Worm (Caenorhabditis elegans) whole organism, L3 larva: Measurements from ENCODE around the gene twf-2.

Source experiments
- R02D3.7 ChIP-seq: fragments of 150-350 bp; optimal IDR thresholded peaks from 2 replicates; lab custom pipeline; 2014; ENCODE audit warnings: missing biosample characterization, missing genetic modification characterization
- aly-2 ChIP-seq: fragments of 150-350 bp; optimal IDR thresholded peaks from 2 replicates; lab custom pipeline; 2014; ENCODE audit warnings: missing biosample characterization, missing genetic modification characterization
- ama-1 ChIP-seq: fragments of 150-350 bp; optimal IDR thresholded peaks from 2 replicates; lab custom pipeline; 2018
- ceh-16 ChIP-seq: sonication (generic microtip); optimal IDR thresholded peaks from 2 replicates; lab custom pipeline; 2017; ENCODE audit warnings: missing biosample characterization, missing genetic modification characterization
- ceh-82 ChIP-seq: fragments of 150-350 bp; optimal IDR thresholded peaks from 2 replicates; lab custom pipeline; 2014; ENCODE audit warnings: missing biosample characterization, missing genetic modification characterization
- ceh-9 ChIP-seq: sonication (generic microtip); optimal IDR thresholded peaks from 2 replicates; lab custom pipeline; 2018; ENCODE audit warnings: missing biosample characterization, missing genetic modification characterization
- daf-12 ChIP-seq: fragments of 150-350 bp; optimal IDR thresholded peaks from 2 replicates; lab custom pipeline; 2014; ENCODE audit warnings: missing biosample characterization, missing genetic modification reagents, missing genetic modification characterization
- egl-5 ChIP-seq: fragments of 150-350 bp; optimal IDR thresholded peaks from 2 replicates; lab custom pipeline; 2017; ENCODE audit warnings: missing biosample characterization, missing genetic modification reagents, missing genetic modification characterization, inconsistent platforms
- elt-1 ChIP-seq: fragments of 150-350 bp; optimal IDR thresholded peaks from 2 replicates; lab custom pipeline; 2014; ENCODE audit warnings: missing biosample characterization, missing genetic modification characterization
- elt-2 ChIP-seq: sonication (generic microtip); optimal IDR thresholded peaks from 2 replicates; lab custom pipeline; 2016; ENCODE audit warnings: missing genetic modification reagents, mild to moderate bottlenecking, missing genetic modification characterization, missing compliant biosample characterization
- elt-3 ChIP-seq, 3 experiments: fragments of 150-350 bp in 1 of 3; sonication (generic microtip) in 2 of 3; optimal IDR thresholded peaks; 2 replicates in 2 of 3; 4 replicates in 1 of 3; lab custom pipeline; 2014 to 2017; ENCODE audit warnings: missing biosample characterization in 3 of 3, missing genetic modification characterization in 3 of 3
- eor-1 ChIP-seq, 2 experiments: fragments of 150-350 bp; optimal IDR thresholded peaks; 2 replicates each; lab custom pipeline; 2014 to 2018; ENCODE audit warnings: missing biosample characterization in 2 of 2, missing genetic modification characterization in 2 of 2
- fkh-10 ChIP-seq: sonication (generic microtip); optimal IDR thresholded peaks from 2 replicates; lab custom pipeline; 2017; ENCODE audit warnings: missing biosample characterization, missing genetic modification reagents, missing genetic modification characterization
- fkh-2 ChIP-seq: fragments of 150-350 bp; optimal IDR thresholded peaks from 2 replicates; lab custom pipeline; 2014; ENCODE audit warnings: missing biosample characterization, missing genetic modification reagents, missing genetic modification characterization
- lin-15B ChIP-seq: fragments of 150-350 bp; optimal IDR thresholded peaks from 2 replicates; lab custom pipeline; 2014; ENCODE audit warnings: missing biosample characterization, missing genetic modification characterization
- mdl-1 ChIP-seq: fragments of 150-350 bp; optimal IDR thresholded peaks from 2 replicates; lab custom pipeline; 2014; ENCODE audit warnings: missing biosample characterization, missing genetic modification characterization
- mml-1 ChIP-seq: fragments of 150-350 bp; sonication (generic microtip); optimal IDR thresholded peaks from 3 replicates; lab custom pipeline; 2014; ENCODE audit warnings: missing biosample characterization, missing genetic modification characterization
- nfya-1 ChIP-seq: sonication (generic microtip); optimal IDR thresholded peaks from 2 replicates; lab custom pipeline; 2017; ENCODE audit warnings: missing genetic modification characterization, mild to moderate bottlenecking, missing compliant biosample characterization, antibody characterized with exemption, moderate library complexity; ENCODE audit not compliant: insufficient read depth
- nhr-11 ChIP-seq: fragments of 150-350 bp; optimal IDR thresholded peaks from 2 replicates; lab custom pipeline; 2014; ENCODE audit warnings: missing biosample characterization, missing genetic modification characterization
- nhr-12 ChIP-seq: fragments of 150-350 bp; optimal IDR thresholded peaks from 2 replicates; lab custom pipeline; 2014; ENCODE audit warnings: missing biosample characterization, missing genetic modification characterization
- nhr-23 ChIP-seq: fragments of 150-350 bp; optimal IDR thresholded peaks from 2 replicates; lab custom pipeline; 2014; ENCODE audit warnings: missing biosample characterization, missing genetic modification reagents, missing genetic modification characterization
- nhr-237 ChIP-seq: fragments of 150-350 bp; optimal IDR thresholded peaks from 2 replicates; lab custom pipeline; 2014; ENCODE audit warnings: missing biosample characterization, missing genetic modification characterization
- nhr-25 ChIP-seq: sonication (generic microtip); optimal IDR thresholded peaks from 2 replicates; lab custom pipeline; 2017; ENCODE audit warnings: missing biosample characterization, missing genetic modification characterization
- nhr-28 ChIP-seq: fragments of 150-350 bp; optimal IDR thresholded peaks from 2 replicates; lab custom pipeline; 2014; ENCODE audit warnings: missing biosample characterization, missing genetic modification characterization
- nhr-43 ChIP-seq: sonication (generic microtip); optimal IDR thresholded peaks from 2 replicates; lab custom pipeline; 2016; ENCODE audit warnings: mild to moderate bottlenecking, missing genetic modification characterization, missing compliant biosample characterization; ENCODE audit not compliant: poor library complexity, severe bottlenecking
- nhr-67 ChIP-seq: fragments of 150-350 bp; optimal IDR thresholded peaks from 2 replicates; lab custom pipeline; 2014; ENCODE audit warnings: missing biosample characterization, missing genetic modification characterization
- nhr-76 ChIP-seq: fragments of 150-350 bp; sonication (generic microtip); optimal IDR thresholded peaks from 5 replicates; lab custom pipeline; 2014; ENCODE audit warnings: missing biosample characterization, missing genetic modification characterization
- pha-4 ChIP-seq: fragments of 150-350 bp; optimal IDR thresholded peaks from 2 replicates; lab custom pipeline; 2014; ENCODE audit warnings: missing biosample characterization, missing genetic modification reagents, missing genetic modification characterization
- pqm-1 ChIP-seq: fragments of 150-350 bp; optimal IDR thresholded peaks from 2 replicates; lab custom pipeline; 2017; ENCODE audit warnings: missing biosample characterization, missing genetic modification characterization, inconsistent platforms
- sea-2 ChIP-seq: fragments of 150-350 bp; sonication (generic microtip); optimal IDR thresholded peaks from 4 replicates; lab custom pipeline; 2014; ENCODE audit warnings: missing biosample characterization, missing genetic modification reagents, missing genetic modification characterization
- skn-1 ChIP-seq: fragments of 150-350 bp; optimal IDR thresholded peaks from 2 replicates; lab custom pipeline; 2014; ENCODE audit warnings: missing biosample characterization, missing genetic modification characterization
- snpc-4 ChIP-seq: fragments of 150-350 bp; optimal IDR thresholded peaks from 2 replicates; lab custom pipeline; 2014; ENCODE audit warnings: missing biosample characterization, missing genetic modification characterization
- tbx-2 ChIP-seq: sonication (generic microtip); optimal IDR thresholded peaks from 2 replicates; lab custom pipeline; 2016; ENCODE audit warnings: mild to moderate bottlenecking, missing genetic modification characterization, missing compliant biosample characterization
- unc-39 ChIP-seq: sonication (generic microtip); optimal IDR thresholded peaks from 4 replicates; lab custom pipeline; 2017; ENCODE audit warnings: missing biosample characterization, missing genetic modification characterization
- unc-62 ChIP-seq: fragments of 150-350 bp; sonication (generic microtip); optimal IDR thresholded peaks from 4 replicates; lab custom pipeline; 2014; ENCODE audit warnings: missing biosample characterization, missing genetic modification reagents, missing genetic modification characterization
- zag-1 ChIP-seq: fragments of 150-350 bp; optimal IDR thresholded peaks from 2 replicates; lab custom pipeline; 2014; ENCODE audit warnings: missing biosample characterization, missing genetic modification characterization
- ztf-11 ChIP-seq: fragments of 150-350 bp; optimal IDR thresholded peaks from 2 replicates; lab custom pipeline; 2014; ENCODE audit warnings: missing biosample characterization, missing genetic modification characterization
- ztf-4 ChIP-seq: fragments of 150-350 bp; optimal IDR thresholded peaks from 2 replicates; lab custom pipeline; 2014; ENCODE audit warnings: missing biosample characterization, missing genetic modification characterization

twf-2 gene

ce11 chrX:16456659-16457058 lies 10.7 kb downstream of the twf-2 start, which contains the start of gene nas-39:
TSS of gene nas-39 (plus strand) at chrX:16456927.
- no peak for TF ChIP-seq daf-12 (tag; lab: Kevin White, UChicago)
- no peak for TF ChIP-seq ceh-9 (tag; lab: Kevin White, UChicago)
- TF ChIP-seq elt-2 (tag; lab: Kevin White, UChicago) = peak; percentile 88
- TF ChIP-seq pqm-1 (tag; lab: Kevin White, UChicago) = peak; percentile 56
- TF ChIP-seq mml-1 (tag; lab: Kevin White, UChicago) = no peak
- no peak for TF ChIP-seq nhr-43 (tag; lab: Kevin White, UChicago)
- TF ChIP-seq pha-4 = peak; percentile 12
- no peak for TF ChIP-seq nhr-12 (tag; lab: Kevin White, UChicago)

ce11 chrX:16457113-16457512 lies 11.1 kb downstream of the twf-2 start:
- no peak for TF ChIP-seq sea-2 (GFP tag; lab: Kevin White, UChicago)
- no peak for TF ChIP-seq nhr-28 (tag; lab: Kevin White, UChicago)
- no peak for TF ChIP-seq ceh-9 (tag; lab: Kevin White, UChicago)
- TF ChIP-seq nfya-1 = no peak
- TF ChIP-seq aly-2 (tag; lab: Kevin White, UChicago) = no peak
- TF ChIP-seq nhr-25 (tag; lab: Kevin White, UChicago) = no peak
- TF ChIP-seq elt-2 (tag; lab: Kevin White, UChicago) = no peak
- no peak for TF ChIP-seq tbx-2 (tag; lab: Kevin White, UChicago)
- no peak for TF ChIP-seq R02D3.7 (tag; lab: Kevin White, UChicago)
- no peak for TF ChIP-seq nhr-43 (tag; lab: Kevin White, UChicago)
- no peak for TF ChIP-seq ztf-4 (tag; lab: Kevin White, UChicago)
- TF ChIP-seq ceh-82 (tag; lab: Kevin White, UChicago) = no peak
- TF ChIP-seq ztf-11 (tag; lab: Kevin White, UChicago) = no peak
- no peak for TF ChIP-seq skn-1 (tag; lab: Kevin White, UChicago)
- TF ChIP-seq nhr-237 = no peak
- TF ChIP-seq fkh-10 (GFP tag; lab: Kevin White, UChicago) = no peak
- TF ChIP-seq unc-39 (tag; lab: Kevin White, UChicago) = no peak
- TF ChIP-seq daf-12 (tag; lab: Kevin White, UChicago) = no peak
- no peak for TF ChIP-seq egl-5
- no peak for TF ChIP-seq zag-1 (tag; lab: Kevin White, UChicago)

- no peak for TF ChIP-seq skn-1 (tag; lab: Kevin White, UChicago)
- no peak for TF ChIP-seq elt-1 (tag; lab: Kevin White, UChicago)
Measured at ce11 chrX:16461319-16461718, 15.3 kb downstream of the twf-2 start.

ce11 chrX:16466157-16466556 lies 20.2 kb downstream of the twf-2 start:
- TF ChIP-seq ceh-82 (tag; lab: Kevin White, UChicago) (no peak), unc-62 (GFP tag; lab: Kevin White, UChicago) (no peak), nhr-25 (tag; lab: Kevin White, UChicago) (no peak), lin-15B (tag; lab: Kevin White, UChicago) (no peak), elt-1 (tag; lab: Kevin White, UChicago) (no peak), fkh-10 (GFP tag; lab: Kevin White, UChicago) (no peak), aly-2 (tag; lab: Kevin White, UChicago) (no peak), nhr-67 (tag; lab: Kevin White, UChicago) (no peak), nhr-76 (tag; lab: Kevin White, UChicago) (no peak), nhr-11 (tag; lab: Kevin White, UChicago) (no peak), ama-1 (lab: Kevin White, UChicago) (no peak), unc-39 (tag; lab: Kevin White, UChicago) (no peak), fkh-2 (tag; lab: Kevin White, UChicago) (no peak), ztf-4 (tag; lab: Kevin White, UChicago) (no peak), eor-1 (tag; optimal IDR thresholded peaks at IDR 0.05; lab: Kevin White, UChicago) (no peak), pqm-1 (tag; lab: Kevin White, UChicago) (no peak), nhr-28 (tag; lab: Kevin White, UChicago) (no peak)
- TF ChIP-seq, all 47 proteins: peak for 0

- TF ChIP-seq fkh-10 (GFP tag; lab: Kevin White, UChicago) (no peak), ceh-16 (no peak), eor-1 (tag; optimal IDR thresholded peaks at IDR 0.05; lab: Kevin White, UChicago) (no peak), snpc-4 (tag; lab: Kevin White, UChicago) (no peak), daf-12 (tag; lab: Kevin White, UChicago) (no peak), sea-2 (GFP tag; lab: Kevin White, UChicago) (no peak), ceh-9 (tag; lab: Kevin White, UChicago) (no peak), nhr-23 (no peak), mdl-1 (tag; lab: Kevin White, UChicago) (no peak), elt-2 (tag; lab: Kevin White, UChicago) (no peak), pha-4 (no peak), aly-2 (tag; lab: Kevin White, UChicago) (no peak), elt-3 (tag; optimal IDR thresholded peaks at IDR 0.05; lab: Kevin White, UChicago) (no peak), nfya-1 (no peak), nhr-25 (tag; lab: Kevin White, UChicago) (no peak), lin-15B (tag; lab: Kevin White, UChicago) (no peak), nhr-28 (tag; lab: Kevin White, UChicago) (no peak), ztf-4 (tag; lab: Kevin White, UChicago) (no peak), ama-1 (lab: Kevin White, UChicago) (no peak), nhr-67 (tag; lab: Kevin White, UChicago) (no peak)
Measured at ce11 chrX:16468845-16469244, 22.8 kb downstream of the twf-2 start.
